Worm (Caenorhabditis elegans): ENCODE measurements around the gene emb-5.

Gene emb-5

ce11 chrIII:4720620-4721227 lies at the start of gene emb-5:
Gene emb-5, minus strand, starts transcription at chrIII:4720670.
- TF ChIP-seq flt-1 (GFP tag; IDR thresholded peaks at IDR 0.05), result 0 out of 2 replicates have a peak, but pooled peaks have one; percentile 45
- TF ChIP-seq ref-1 (GFP tag; conservative IDR thresholded peaks at IDR 0.05), result no peak

- TF ChIP-seq med-1 (GFP tag; optimal IDR thresholded peaks at IDR 0.05; ENCODE audit: insufficient read depth), result no peak
Observed at ce11 chrIII:4767869-4768645, 47.6 kb upstream of the emb-5 start.

ce11 chrIII:4766842-4767241 lies 46.4 kb upstream of the emb-5 start:
- no peak for TF ChIP-seq tab-1 (GFP tag; IDR thresholded peaks at IDR 0.05)

- TF ChIP-seq ref-1 (GFP tag; conservative IDR thresholded peaks at IDR 0.05), result no peak
- TF ChIP-seq ztf-29 (GFP tag; IDR thresholded peaks at IDR 0.05), result no peak
- no peak for TF ChIP-seq flt-1 (GFP tag; IDR thresholded peaks at IDR 0.05)
- no peak for TF ChIP-seq T22C8.4 (GFP tag; IDR thresholded peaks at IDR 0.05)
- TF ChIP-seq klf-2 (GFP tag; conservative IDR thresholded peaks at IDR 0.05), result no peak
- TF ChIP-seq tab-1 (GFP tag; IDR thresholded peaks at IDR 0.05), result no peak
- TF ChIP-seq ztf-23 (GFP tag; IDR thresholded peaks at IDR 0.05), result no peak
- no peak for TF ChIP-seq med-1 (GFP tag; optimal IDR thresholded peaks at IDR 0.05; ENCODE audit: insufficient read depth)
- no peak for TF ChIP-seq cog-1 (tag; optimal IDR thresholded peaks at IDR 0.05)
Observed at ce11 chrIII:4765474-4765873, 45.0 kb upstream of the emb-5 start, which contains the start of gene B0393.5. Gene B0393.5, plus strand, starts transcription at chrIII:4765774.

ce11 chrIII:4763509-4763908 lies 43.0 kb upstream of the emb-5 start, which contains the start of gene B0393.4:
Gene B0393.4, minus strand, starts transcription at chrIII:4763609.
- TF ChIP-seq ztf-29 (GFP tag; IDR thresholded peaks at IDR 0.05) (no peak), T22C8.4 (GFP tag; IDR thresholded peaks at IDR 0.05) (no peak), flt-1 (GFP tag; IDR thresholded peaks at IDR 0.05) (no peak), med-1 (GFP tag; optimal IDR thresholded peaks at IDR 0.05; ENCODE audit: insufficient read depth) (no peak), klf-2 (GFP tag; conservative IDR thresholded peaks at IDR 0.05) (no peak), cog-1 (tag; optimal IDR thresholded peaks at IDR 0.05) (no peak), ztf-23 (GFP tag; IDR thresholded peaks at IDR 0.05) (no peak), tab-1 (GFP tag; IDR thresholded peaks at IDR 0.05) (no peak), ref-1 (GFP tag; conservative IDR thresholded peaks at IDR 0.05) (no peak)

ce11 chrIII:4762846-4763245 lies 42.4 kb upstream of the emb-5 start:
- TF ChIP-seq flt-1 (GFP tag; IDR thresholded peaks at IDR 0.05) (no peak), ztf-29 (GFP tag; IDR thresholded peaks at IDR 0.05) (no peak), T22C8.4 (GFP tag; IDR thresholded peaks at IDR 0.05) (no peak), med-1 (GFP tag; optimal IDR thresholded peaks at IDR 0.05; ENCODE audit: insufficient read depth) (no peak), tab-1 (GFP tag; IDR thresholded peaks at IDR 0.05) (no peak), klf-2 (GFP tag; conservative IDR thresholded peaks at IDR 0.05) (no peak), ref-1 (GFP tag; conservative IDR thresholded peaks at IDR 0.05) (no peak), ztf-23 (GFP tag; IDR thresholded peaks at IDR 0.05) (no peak), cog-1 (tag; optimal IDR thresholded peaks at IDR 0.05) (no peak)

ce11 chrIII:4756983-4757382 lies 36.5 kb upstream of the emb-5 start, which contains the start of gene fbxl-2:
Gene fbxl-2, plus strand, starts transcription at chrIII:4757260.
- TF ChIP-seq ref-1 (GFP tag; conservative IDR thresholded peaks at IDR 0.05) (0 out of 2 replicates have a peak, but pooled peaks have one; percentile 35), T22C8.4 (GFP tag; IDR thresholded peaks at IDR 0.05) (peak; percentile 72), med-1 (GFP tag; optimal IDR thresholded peaks at IDR 0.05; ENCODE audit: insufficient read depth) (peak; percentile 39), ztf-29 (GFP tag; IDR thresholded peaks at IDR 0.05) (peak; percentile 66), tab-1 (GFP tag; IDR thresholded peaks at IDR 0.05) (peak; percentile 86), cog-1 (tag; optimal IDR thresholded peaks at IDR 0.05) (peak; percentile 81), klf-2 (GFP tag; conservative IDR thresholded peaks at IDR 0.05) (peak; percentile 77; the same call in 1 of the 2 replicates), ztf-23 (GFP tag; IDR thresholded peaks at IDR 0.05) (peak; percentile 86), flt-1 (GFP tag; IDR thresholded peaks at IDR 0.05) (peak; percentile 87)

- TF ChIP-seq ref-1 (GFP tag; conservative IDR thresholded peaks at IDR 0.05) (no peak), ztf-29 (GFP tag; IDR thresholded peaks at IDR 0.05) (0 out of 2 replicates have a peak, but pooled peaks have one; percentile 21), cog-1 (tag; optimal IDR thresholded peaks at IDR 0.05) (peak; percentile 41), tab-1 (GFP tag; IDR thresholded peaks at IDR 0.05) (no peak), med-1 (GFP tag; optimal IDR thresholded peaks at IDR 0.05; ENCODE audit: insufficient read depth) (no peak), ztf-23 (GFP tag; IDR thresholded peaks at IDR 0.05) (peak; percentile 71; the same call in 1 of the 2 replicates), klf-2 (GFP tag; conservative IDR thresholded peaks at IDR 0.05) (no peak), T22C8.4 (GFP tag; IDR thresholded peaks at IDR 0.05) (no peak)
Observed at ce11 chrIII:4754001-4754561, 33.6 kb upstream of the emb-5 start, which contains the start of the genes rps-0 and rbg-3. Gene rps-0, minus strand, starts transcription at chrIII:4754051. Gene rbg-3, plus strand, starts transcription at chrIII:4754424.

- TF ChIP-seq klf-2 (GFP tag; conservative IDR thresholded peaks at IDR 0.05) (0 out of 2 replicates have a peak, but pooled peaks have one; percentile 5), ref-1 (GFP tag; conservative IDR thresholded peaks at IDR 0.05) (no peak)
Observed at ce11 chrIII:4748666-4749065, 28.2 kb upstream of the emb-5 start.

ce11 chrIII:4748109-4748508 lies 27.6 kb upstream of the emb-5 start, which contains the start of gene col-89:
Gene col-89, plus strand, starts transcription at chrIII:4748127.
- TF ChIP-seq tab-1 (GFP tag; IDR thresholded peaks at IDR 0.05) (no peak), T22C8.4 (GFP tag; IDR thresholded peaks at IDR 0.05) (no peak), flt-1 (GFP tag; IDR thresholded peaks at IDR 0.05) (no peak), klf-2 (GFP tag; conservative IDR thresholded peaks at IDR 0.05) (no peak), ref-1 (GFP tag; conservative IDR thresholded peaks at IDR 0.05) (no peak), cog-1 (tag; optimal IDR thresholded peaks at IDR 0.05) (no peak), med-1 (GFP tag; optimal IDR thresholded peaks at IDR 0.05; ENCODE audit: insufficient read depth) (no peak), ztf-29 (GFP tag; IDR thresholded peaks at IDR 0.05) (no peak), ztf-23 (GFP tag; IDR thresholded peaks at IDR 0.05) (no peak)
